Worm (Caenorhabditis elegans) whole organism, mixed stage, embryonic: ENCODE measurements around the gene abi-1.

ENCODE experiments used
- M03D4.4 ChIP-seq: sonication (generic microtip); optimal IDR thresholded peaks from 2 replicates; lab custom pipeline; 2017; ENCODE audit warnings: mild to moderate bottlenecking, missing genetic modification characterization, missing compliant biosample characterization
- blmp-1 ChIP-seq: fragments of 150-350 bp; optimal IDR thresholded peaks from 2 replicates; lab custom pipeline; 2014; ENCODE audit warnings: missing biosample characterization, missing genetic modification characterization
- ceh-39 ChIP-seq: fragments of 150-350 bp; optimal IDR thresholded peaks from 2 replicates; lab custom pipeline; 2014; ENCODE audit warnings: missing biosample characterization, missing genetic modification characterization
- ceh-43 ChIP-seq: fragments of 200-800 bp; sonication (Bioruptor generic); optimal IDR thresholded peaks from 2 replicates; lab custom pipeline; 2018; ENCODE audit warnings: mild to moderate bottlenecking, missing genetic modification characterization, moderate library complexity, missing compliant biosample characterization
- ceh-83 ChIP-seq: fragments of 200-800 bp; sonication (Bioruptor generic); optimal IDR thresholded peaks from 2 replicates; lab custom pipeline; 2018; ENCODE audit warnings: mild to moderate bottlenecking, missing genetic modification characterization, missing compliant biosample characterization
- ces-1 ChIP-seq: fragments of 150-350 bp; optimal IDR thresholded peaks from 2 replicates; lab custom pipeline; 2014; ENCODE audit warnings: missing biosample characterization, missing genetic modification reagents, missing genetic modification characterization
- cnd-1 ChIP-seq: fragments of 200-800 bp; sonication (Bioruptor generic); optimal IDR thresholded peaks from 2 replicates; lab custom pipeline; 2018; ENCODE audit warnings: mild to moderate bottlenecking, missing genetic modification characterization, missing compliant biosample characterization
- drap-1 ChIP-seq: fragments of 200-800 bp; sonication (Bioruptor generic); optimal IDR thresholded peaks from 3 replicates; lab custom pipeline; 2018; ENCODE audit warnings: mild to moderate bottlenecking, missing genetic modification characterization, missing compliant biosample characterization
- elt-1 ChIP-seq: sonication (generic microtip); optimal IDR thresholded peaks from 2 replicates; lab custom pipeline; 2017; ENCODE audit warnings: missing genetic modification characterization, mild to moderate bottlenecking, missing compliant biosample characterization, antibody characterized with exemption, moderate library complexity, borderline replicate concordance; ENCODE audit not compliant: insufficient read depth
- flh-1 ChIP-seq: fragments of 200-800 bp; sonication (Bioruptor generic); optimal IDR thresholded peaks from 2 replicates; lab custom pipeline; 2018; ENCODE audit warnings: mild to moderate bottlenecking, missing genetic modification characterization, moderate library complexity, missing compliant biosample characterization
- ham-2 ChIP-seq: fragments of 200-800 bp; sonication (Bioruptor generic); optimal IDR thresholded peaks from 2 replicates; lab custom pipeline; 2018; ENCODE audit warnings: mild to moderate bottlenecking, missing genetic modification characterization, missing compliant biosample characterization
- hlh-1 ChIP-seq: fragments of 150-350 bp; optimal IDR thresholded peaks from 2 replicates; lab custom pipeline; 2014; ENCODE audit warnings: missing biosample characterization, missing genetic modification reagents, missing genetic modification characterization
- lin-13 ChIP-seq: fragments of 150-350 bp; optimal IDR thresholded peaks from 2 replicates; lab custom pipeline; 2014; ENCODE audit warnings: missing biosample characterization, missing genetic modification characterization
- lin-32 ChIP-seq: fragments of 200-800 bp; sonication (Bioruptor generic); optimal IDR thresholded peaks from 2 replicates; lab custom pipeline; 2018; ENCODE audit warnings: mild to moderate bottlenecking, missing genetic modification characterization, missing compliant biosample characterization
- lsy-2 ChIP-seq: fragments of 150-350 bp; optimal IDR thresholded peaks from 2 replicates; lab custom pipeline; 2014; ENCODE audit warnings: missing biosample characterization, missing genetic modification characterization
- mep-1 ChIP-seq: fragments of 150-350 bp; optimal IDR thresholded peaks from 2 replicates; lab custom pipeline; 2017; ENCODE audit warnings: missing biosample characterization, missing genetic modification reagents, missing genetic modification characterization, inconsistent platforms
- mls-2 ChIP-seq: sonication (generic microtip); optimal IDR thresholded peaks from 2 replicates; lab custom pipeline; 2016; ENCODE audit warnings: mild to moderate bottlenecking, missing genetic modification characterization, moderate library complexity, missing compliant biosample characterization
- nhr-12 ChIP-seq: fragments of 150-350 bp; optimal IDR thresholded peaks from 2 replicates; lab custom pipeline; 2014; ENCODE audit warnings: missing biosample characterization, missing genetic modification characterization
- nhr-2 ChIP-seq: fragments of 150-350 bp; optimal IDR thresholded peaks from 2 replicates; lab custom pipeline; 2014; ENCODE audit warnings: missing biosample characterization, missing genetic modification characterization
- nhr-28 ChIP-seq: fragments of 150-350 bp; optimal IDR thresholded peaks from 2 replicates; lab custom pipeline; 2014; ENCODE audit warnings: missing biosample characterization, missing genetic modification characterization
- nhr-76 ChIP-seq: sonication (generic microtip); optimal IDR thresholded peaks from 2 replicates; lab custom pipeline; 2017; ENCODE audit warnings: missing biosample characterization, missing genetic modification characterization
- pha-4 ChIP-seq: fragments of 150-350 bp; optimal IDR thresholded peaks from 2 replicates; lab custom pipeline; 2018; ENCODE audit warnings: missing biosample characterization, missing genetic modification reagents, missing genetic modification characterization
- sem-2 ChIP-seq: fragments of 200-800 bp; sonication (Bioruptor generic); optimal IDR thresholded peaks from 2 replicates; lab custom pipeline; 2018; ENCODE audit warnings: mild to moderate bottlenecking, missing genetic modification characterization, missing compliant biosample characterization
- snpc-4 ChIP-seq: fragments of 150-350 bp; optimal IDR thresholded peaks from 2 replicates; lab custom pipeline; 2014; ENCODE audit warnings: missing biosample characterization, missing genetic modification characterization
- sptf-1 ChIP-seq: sonication (generic microtip); optimal IDR thresholded peaks from 2 replicates; lab custom pipeline; 2017; ENCODE audit warnings: mild to moderate bottlenecking, missing genetic modification characterization, moderate library complexity, missing compliant biosample characterization
- tbx-8 ChIP-seq: fragments of 200-800 bp; sonication (Bioruptor generic); optimal IDR thresholded peaks from 2 replicates; lab custom pipeline; 2018; ENCODE audit warnings: mild to moderate bottlenecking, missing genetic modification characterization, moderate library complexity, missing compliant biosample characterization
- unc-120 ChIP-seq: sonication (generic microtip); optimal IDR thresholded peaks from 2 replicates; lab custom pipeline; 2017; ENCODE audit warnings: missing genetic modification characterization, missing compliant biosample characterization; ENCODE audit not compliant: poor library complexity, severe bottlenecking
- unc-39 ChIP-seq: fragments of 150-350 bp; optimal IDR thresholded peaks from 2 replicates; lab custom pipeline; 2014; ENCODE audit warnings: missing biosample characterization, missing genetic modification characterization
- unc-62 ChIP-seq: fragments of 150-350 bp; optimal IDR thresholded peaks from 2 replicates; lab custom pipeline; 2014; ENCODE audit warnings: missing biosample characterization, missing genetic modification reagents, missing genetic modification characterization
- zip-8 ChIP-seq: fragments of 150-350 bp; optimal IDR thresholded peaks from 2 replicates; lab custom pipeline; 2014; ENCODE audit warnings: missing biosample characterization, missing genetic modification characterization
- ztf-11 ChIP-seq: fragments of 150-350 bp; optimal IDR thresholded peaks from 2 replicates; lab custom pipeline; 2014; ENCODE audit warnings: missing biosample characterization, missing genetic modification characterization

Gene abi-1

DNA sequence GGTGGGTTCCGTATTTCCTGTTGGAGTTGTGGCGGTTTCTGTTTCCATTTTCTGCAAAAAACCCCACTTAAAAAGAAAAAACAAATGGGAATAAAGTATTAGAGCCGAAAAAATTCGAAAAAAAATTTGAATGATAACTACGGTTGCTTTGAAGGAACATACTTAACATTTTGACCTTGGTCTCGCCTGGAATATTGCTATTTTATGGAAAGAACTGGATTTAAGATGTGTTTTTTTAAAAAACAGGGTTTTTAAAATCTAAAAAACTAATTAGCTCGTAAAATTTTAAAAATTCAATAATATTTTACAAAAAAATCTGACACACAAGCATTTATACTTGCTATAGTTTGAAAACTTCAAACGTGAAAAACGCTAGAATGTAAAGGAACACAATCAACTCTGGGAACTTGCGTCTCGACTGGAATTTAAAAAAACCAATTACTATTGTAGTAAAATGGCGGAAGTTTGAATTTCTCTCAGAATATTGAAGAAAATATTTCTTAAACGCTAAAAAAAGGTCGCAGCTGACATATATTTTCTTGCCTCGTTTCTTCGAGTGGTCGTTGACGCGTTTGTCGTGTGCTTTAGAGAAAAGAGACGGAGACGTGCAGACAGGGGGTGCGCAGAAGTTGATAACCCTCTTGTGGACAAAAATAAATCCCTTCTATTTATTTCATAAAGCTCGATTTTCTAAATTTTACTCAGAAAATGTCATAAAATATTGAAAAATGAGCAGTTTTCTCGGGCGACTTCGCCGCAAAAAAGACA lies 5.6 kb upstream of the abi-1 start, which contains the start of the genes lgg-3 and rgs-5:
TSS of gene lgg-3 (minus strand) at position 51 of the 768 bp plus-strand sequence.
TSS of gene rgs-5 (plus strand) at position 593 of the 768 bp plus-strand sequence.
- TF ChIP-seq lin-32 (GFP tag; lab: Kevin White, UChicago), result no peak
- peak; percentile 31 for TF ChIP-seq lsy-2
- TF ChIP-seq ces-1 (GFP tag; lab: Kevin White, UChicago), result peak; percentile 34
- TF ChIP-seq hlh-1 (tag; lab: Kevin White, UChicago), result peak; percentile 34
- TF ChIP-seq mep-1 (tag; lab: Kevin White, UChicago), result peak; percentile 64

DNA sequence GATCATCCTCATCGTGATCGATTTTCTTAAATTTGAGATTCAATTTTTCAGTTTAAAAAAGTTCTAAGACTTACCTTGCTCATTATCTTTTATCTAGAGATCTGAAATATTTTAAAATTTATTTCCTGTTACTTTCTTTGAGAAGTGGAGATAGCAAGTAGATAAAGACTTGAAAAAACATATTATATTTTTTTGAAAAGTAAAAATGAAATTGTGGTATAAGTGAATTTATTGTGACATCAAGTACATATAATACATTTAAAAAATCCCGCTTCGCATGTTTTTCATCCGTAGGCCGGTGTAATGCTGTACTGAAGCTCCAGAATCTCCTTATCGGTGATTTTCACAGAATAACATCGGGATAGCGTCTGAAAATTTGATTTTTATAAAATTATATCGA lies 4.7 kb upstream of the abi-1 start, which contains the start of gene B0336.7:
TSS of gene B0336.7 (minus strand) at position 101 of the 400 bp plus-strand sequence.
- TF ChIP-seq unc-62 (GFP tag; lab: Kevin White, UChicago), result no peak
- no peak for TF ChIP-seq flh-1 (GFP tag; lab: Kevin White, UChicago)
- no peak for TF ChIP-seq lin-13 (tag; lab: Kevin White, UChicago)
- TF ChIP-seq nhr-76 (tag; lab: Kevin White, UChicago), result no peak
- no peak for TF ChIP-seq unc-120 (tag; lab: Kevin White, UChicago)
- no peak for TF ChIP-seq unc-39
- TF ChIP-seq sem-2, result no peak
- no peak for TF ChIP-seq ceh-39 (tag; lab: Kevin White, UChicago)
- no peak for TF ChIP-seq nhr-2 (tag; lab: Kevin White, UChicago)
- TF ChIP-seq M03D4.4, result no peak
- no peak for TF ChIP-seq tbx-8 (GFP tag; lab: Kevin White, UChicago)
- TF ChIP-seq elt-1, result no peak
- TF ChIP-seq ham-2, result no peak
- TF ChIP-seq nhr-12 (tag; lab: Kevin White, UChicago), result no peak
- TF ChIP-seq nhr-28, result no peak
- no peak for TF ChIP-seq cnd-1
- no peak for TF ChIP-seq mls-2 (tag; lab: Kevin White, UChicago)
- TF ChIP-seq, all 35 proteins: peak for 0

DNA sequence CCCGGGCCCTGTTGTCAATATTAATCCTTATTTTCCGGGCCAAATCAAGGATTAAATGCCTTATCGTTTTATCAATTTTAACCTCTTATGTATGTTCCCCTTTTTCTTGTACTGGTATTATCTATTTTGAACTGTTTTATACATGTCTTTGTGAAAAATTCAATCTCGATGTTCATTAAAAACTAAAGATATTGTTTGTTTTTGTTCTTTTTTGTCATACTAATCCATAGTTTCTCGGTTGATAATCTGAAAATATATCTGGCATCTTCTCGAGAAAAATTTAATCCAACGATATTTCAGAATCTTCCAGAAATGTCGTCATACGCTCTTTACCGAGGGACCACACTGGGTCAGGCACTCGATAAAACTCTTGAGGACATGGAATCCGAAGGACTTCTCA lies 1.2 kb upstream of the abi-1 start, which contains the start of gene B0336.13:
TSS of gene B0336.13 (plus strand) at position 301 of the 400 bp plus-strand sequence.
- TF ChIP-seq sptf-1 (tag; lab: Kevin White, UChicago) (no peak), unc-120 (tag; lab: Kevin White, UChicago) (no peak), M03D4.4 (no peak), lsy-2 (no peak)

DNA sequence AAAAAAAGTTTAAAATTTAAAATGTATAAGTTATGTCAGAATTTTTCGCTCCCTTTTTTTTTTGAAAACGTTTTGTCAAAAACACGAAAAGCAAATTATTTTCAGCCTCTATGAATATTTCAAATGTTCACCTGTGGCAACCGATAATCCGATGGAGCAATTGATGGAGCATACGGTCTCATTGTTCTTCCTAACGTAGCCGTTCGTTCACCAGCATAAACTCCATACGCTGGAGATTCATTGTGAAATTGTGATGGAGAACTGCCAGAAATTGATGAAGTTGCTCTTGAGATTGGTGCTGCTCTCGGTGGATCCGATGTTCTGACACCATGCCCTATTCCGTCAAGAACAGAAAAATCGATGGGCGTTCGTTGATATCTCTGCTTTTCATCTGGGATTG lies 714 bp downstream of the abi-1 start:
- no peak for TF ChIP-seq lsy-2
- no peak for TF ChIP-seq nhr-76 (tag; lab: Kevin White, UChicago)
- TF ChIP-seq cnd-1, result no peak
- TF ChIP-seq nhr-12 (tag; lab: Kevin White, UChicago), result no peak
- no peak for TF ChIP-seq unc-39
- TF ChIP-seq tbx-8 (GFP tag; lab: Kevin White, UChicago), result no peak
- TF ChIP-seq zip-8 (tag; lab: Kevin White, UChicago), result no peak

- TF ChIP-seq ceh-43 (no peak), blmp-1 (no peak), lsy-2 (peak; percentile 33), pha-4 (peak; percentile 75), ces-1 (GFP tag; lab: Kevin White, UChicago) (peak; percentile 27)
These were observed 4.3 kb downstream of the abi-1 start for ce11 chrIII:5688246-5688645.

- TF ChIP-seq flh-1 (GFP tag; lab: Kevin White, UChicago), result no peak
- no peak for TF ChIP-seq blmp-1
- TF ChIP-seq lsy-2, result no peak
- no peak for TF ChIP-seq ceh-83 (GFP tag; lab: Kevin White, UChicago)
- no peak for TF ChIP-seq nhr-12 (tag; lab: Kevin White, UChicago)
- TF ChIP-seq zip-8 (tag; lab: Kevin White, UChicago), result no peak
- no peak for TF ChIP-seq nhr-2 (tag; lab: Kevin White, UChicago)
- no peak for TF ChIP-seq ces-1 (GFP tag; lab: Kevin White, UChicago)
- TF ChIP-seq tbx-8 (GFP tag; lab: Kevin White, UChicago), result no peak
- no peak for TF ChIP-seq sem-2
- no peak for TF ChIP-seq unc-62 (GFP tag; lab: Kevin White, UChicago)
- no peak for TF ChIP-seq ham-2
- TF ChIP-seq cnd-1, result no peak
- no peak for TF ChIP-seq sptf-1 (tag; lab: Kevin White, UChicago)
- TF ChIP-seq snpc-4 (tag; lab: Kevin White, UChicago), result no peak
- no peak for TF ChIP-seq drap-1
- TF ChIP-seq ceh-39 (tag; lab: Kevin White, UChicago), result no peak
- TF ChIP-seq hlh-1 (tag; lab: Kevin White, UChicago), result no peak
- TF ChIP-seq ztf-11 (tag; lab: Kevin White, UChicago), result no peak
These were observed 8.5 kb downstream of the abi-1 start, which contains the start of gene rcan-1 for ce11 chrIII:5683998-5684397. rcan-1 (minus strand) TSS chrIII:5684098.
